Worm (Caenorhabditis elegans): ENCODE results near the gene F54C8.6.

Gene F54C8.6

DNA sequence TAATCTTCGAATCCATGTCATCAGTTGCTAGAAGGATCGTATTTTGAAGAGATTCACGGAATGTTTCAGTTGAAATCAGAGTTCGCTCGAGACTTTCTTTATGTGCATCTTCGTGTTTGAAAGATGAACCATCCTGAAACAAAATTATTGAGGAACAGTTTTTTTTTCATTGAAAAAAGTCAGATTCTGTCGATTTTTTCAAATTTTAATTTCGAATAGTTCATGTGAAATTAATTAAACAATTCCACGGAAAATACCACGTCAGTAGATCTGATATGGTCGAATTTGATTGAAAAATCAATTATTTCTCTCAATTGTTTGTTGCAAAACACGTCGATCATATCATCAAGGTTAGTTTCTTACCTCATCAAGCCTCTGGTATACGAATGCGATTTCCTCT is 10.3 kb downstream of the F54C8.6 start, which contains the start of gene F54C8.1:
TSS of gene F54C8.1 (plus strand) at position 301 of the 400 bp plus-strand sequence.
- TF ChIP-seq ztf-22 (GFP tag; optimal IDR thresholded peaks at IDR 0.05) (no peak), ZK185.1 (tag; optimal IDR thresholded peaks at IDR 0.05; ENCODE audit: poor library complexity, severe bottlenecking) (no peak), ceh-40 (GFP tag; IDR thresholded peaks at IDR 0.05) (no peak), ceh-79 (tag; optimal IDR thresholded peaks at IDR 0.05) (no peak), tbp1 (GFP tag; optimal IDR thresholded peaks at IDR 0.05) (no peak), fkh-3 (tag; optimal IDR thresholded peaks at IDR 0.05) (no peak), ceh-100 (GFP tag; IDR thresholded peaks at IDR 0.05) (no peak), bed-2 (GFP tag; IDR thresholded peaks at IDR 0.05) (no peak), F57C9.4 (tag; optimal IDR thresholded peaks at IDR 0.05) (no peak)

DNA sequence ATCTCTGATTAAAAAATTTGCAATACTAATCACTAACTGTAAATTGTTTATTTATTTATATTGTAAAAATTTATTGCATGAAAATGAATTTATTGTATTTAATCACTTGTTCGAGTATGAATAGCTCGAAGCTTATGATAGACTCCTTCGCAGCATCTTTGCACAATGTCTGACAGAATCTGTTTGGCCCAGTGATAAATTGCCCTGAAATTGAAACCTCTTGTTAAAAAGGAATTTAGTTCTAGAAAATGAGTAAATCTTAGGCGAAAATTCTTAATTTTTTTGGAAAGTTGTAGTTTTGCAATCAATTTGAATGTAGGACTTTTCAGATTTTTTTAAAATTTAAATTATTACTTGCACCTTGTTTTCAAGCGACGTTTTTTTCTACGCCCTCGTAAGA is 14.7 kb downstream of the F54C8.6 start:
- TF ChIP-seq egl-18 (GFP tag; IDR thresholded peaks at IDR 0.05) (no peak), Y56A3A.18 (GFP tag; IDR thresholded peaks at IDR 0.05) (0 out of 2 replicates have a peak, but pooled peaks have one; percentile 19), snpc-3.4 (tag; optimal IDR thresholded peaks at IDR 0.05) (no peak), sdz-38 (tag; optimal IDR thresholded peaks at IDR 0.05) (no peak), let-526 (GFP tag; IDR thresholded peaks at IDR 0.05) (no peak), hmg-1.2 (GFP tag; IDR thresholded peaks at IDR 0.05) (no peak), Y53G8AR.9 (GFP tag; conservative IDR thresholded peaks at IDR 0.05) (0 out of 2 replicates have a peak, but pooled peaks have one; percentile 50), ceh-91 (GFP tag; IDR thresholded peaks at IDR 0.05) (no peak), ztf-18 (tag; optimal IDR thresholded peaks at IDR 0.05) (no peak), rcor-1 (GFP tag; IDR thresholded peaks at IDR 0.05) (no peak), pbrm-1 (GFP tag; IDR thresholded peaks at IDR 0.05) (no peak), mel-28 (tag; optimal IDR thresholded peaks at IDR 0.05; ENCODE audit: borderline replicate concordance) (no peak), dpff-1 (tag; optimal IDR thresholded peaks at IDR 0.05) (no peak), unc-62 (GFP tag; optimal IDR thresholded peaks at IDR 0.05) (no peak), nhr-27 (tag; optimal IDR thresholded peaks at IDR 0.05) (no peak), K12H6.12 (tag; optimal IDR thresholded peaks at IDR 0.05) (no peak), F37B4.10 (GFP tag; IDR thresholded peaks at IDR 0.05) (no peak), ceh-40 (GFP tag; IDR thresholded peaks at IDR 0.05) (no peak), lin-54 (GFP tag; optimal IDR thresholded peaks at IDR 0.05) (peak; percentile 5), F52B5.7 (tag; optimal IDR thresholded peaks at IDR 0.05) (no peak), F49E8.2 (tag; optimal IDR thresholded peaks at IDR 0.05; ENCODE audit: insufficient read depth) (no peak), D2030.7 (GFP tag; IDR thresholded peaks at IDR 0.05) (0 out of 2 replicates have a peak, but pooled peaks have one; percentile 16), lin-35 (GFP tag; optimal IDR thresholded peaks at IDR 0.05) (no peak), rec-8 (tag; optimal IDR thresholded peaks at IDR 0.05) (no peak), dpl-1 (GFP tag; optimal IDR thresholded peaks at IDR 0.05) (no peak), nhr-80 (tag; optimal IDR thresholded peaks at IDR 0.05) (no peak), die-1 (tag; optimal IDR thresholded peaks at IDR 0.05) (no peak), repo-1 (tag; optimal IDR thresholded peaks at IDR 0.05) (no peak), ekl-4 (GFP tag; IDR thresholded peaks at IDR 0.05) (no peak), sptf-2 (GFP tag; optimal IDR thresholded peaks at IDR 0.05) (no peak), let-607 (tag; optimal IDR thresholded peaks at IDR 0.05) (no peak), tlf-1 (GFP tag; optimal IDR thresholded peaks at IDR 0.05) (no peak), ama-1 (optimal IDR thresholded peaks at IDR 0.05) (no peak), ama-1 (GFP tag; optimal IDR thresholded peaks at IDR 0.05) (no peak), somi-1 (GFP tag; optimal IDR thresholded peaks at IDR 0.05) (no peak), zfh-2 (GFP tag; conservative IDR thresholded peaks at IDR 0.05) (no peak), aptf-3 (GFP tag; IDR thresholded peaks at IDR 0.05) (no peak), lsy-27 (tag; optimal IDR thresholded peaks at IDR 0.05; ENCODE audit: borderline replicate concordance, insufficient read depth) (no peak), bed-2 (GFP tag; IDR thresholded peaks at IDR 0.05) (no peak), ets-4 (GFP tag; optimal IDR thresholded peaks at IDR 0.05) (no peak), nfyb-1 (GFP tag; IDR thresholded peaks at IDR 0.05) (no peak)
